Worm (Caenorhabditis elegans): ENCODE data around the gene F53C11.9.

F53C11.9 gene

DNA sequence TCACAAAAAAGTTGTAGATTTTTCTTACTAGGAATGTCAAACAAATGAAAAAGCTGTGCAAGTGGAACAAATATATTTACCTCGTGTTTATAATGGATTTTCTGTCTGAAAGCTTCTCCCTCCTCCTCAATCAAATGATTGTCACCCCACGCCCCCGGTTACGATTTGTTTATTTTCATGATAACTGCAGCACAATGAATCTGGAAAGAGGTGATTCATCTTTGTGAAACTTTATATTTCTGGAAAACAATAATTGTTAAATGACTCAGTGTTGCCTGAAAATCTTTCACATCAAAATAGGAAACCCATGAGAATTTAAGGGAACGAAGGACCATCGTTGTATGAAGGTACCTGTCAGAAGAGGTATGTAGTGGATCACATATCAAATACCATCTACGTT lies 29.2 kb upstream of the F53C11.9 start, which contains the start of gene F35E12.10:
F35E12.10 (minus strand) TSS at position 101 of the 400 bp plus-strand sequence.
- TF ChIP-seq sea-2 (GFP tag; optimal IDR thresholded peaks at IDR 0.05): no peak
- no peak for TF ChIP-seq nhr-12 (tag; optimal IDR thresholded peaks at IDR 0.05)
- TF ChIP-seq hmg-11 (tag; optimal IDR thresholded peaks at IDR 0.05): no peak
- TF ChIP-seq unc-62 (GFP tag; optimal IDR thresholded peaks at IDR 0.05): no peak
- no peak for TF ChIP-seq elt-1 (tag; optimal IDR thresholded peaks at IDR 0.05)
- TF ChIP-seq nhr-23 (tag; optimal IDR thresholded peaks at IDR 0.05): no peak
- no peak for TF ChIP-seq eor-1 (tag; optimal IDR thresholded peaks at IDR 0.05)
- TF ChIP-seq pqm-1 (tag; optimal IDR thresholded peaks at IDR 0.05): no peak
- TF ChIP-seq fos-1 (tag; optimal IDR thresholded peaks at IDR 0.05): no peak
- TF ChIP-seq nhr-67 (tag; optimal IDR thresholded peaks at IDR 0.05): no peak
- no peak for TF ChIP-seq lsy-12 (tag; optimal IDR thresholded peaks at IDR 0.05)
- no peak for TF ChIP-seq ceh-28 (tag; optimal IDR thresholded peaks at IDR 0.05)
- no peak for TF ChIP-seq ceh-82 (tag; optimal IDR thresholded peaks at IDR 0.05)
- TF ChIP-seq snpc-4 (tag; optimal IDR thresholded peaks at IDR 0.05): no peak
- no peak for TF ChIP-seq R02D3.7 (tag; optimal IDR thresholded peaks at IDR 0.05)
- no peak for TF ChIP-seq tbx-2 (tag; optimal IDR thresholded peaks at IDR 0.05)
- TF ChIP-seq skn-1 (tag; optimal IDR thresholded peaks at IDR 0.05): no peak
- TF ChIP-seq lin-15B (tag; optimal IDR thresholded peaks at IDR 0.05): no peak
- TF ChIP-seq fkh-10 (GFP tag; optimal IDR thresholded peaks at IDR 0.05): no peak
- no peak for TF ChIP-seq nhr-28 (tag; optimal IDR thresholded peaks at IDR 0.05)

DNA sequence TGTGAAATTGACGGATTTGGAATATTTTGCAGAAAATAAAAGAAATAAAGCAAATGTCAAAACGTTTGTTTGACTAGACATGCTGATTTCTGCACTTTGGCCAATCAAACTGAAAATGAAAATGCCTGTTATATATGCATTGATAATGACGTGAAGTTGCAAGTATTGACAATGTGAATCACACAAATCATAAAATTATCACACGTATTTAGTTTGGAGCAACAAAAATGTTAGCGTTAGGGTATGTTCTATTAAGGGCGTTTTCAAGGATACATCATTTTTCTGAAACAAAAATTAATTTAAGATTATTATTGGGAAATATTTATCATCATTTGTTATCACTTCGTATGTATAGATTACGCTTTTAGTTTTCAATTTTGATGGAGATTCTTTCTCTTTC lies 26.0 kb upstream of the F53C11.9 start, which contains the start of gene cld-9:
cld-9 (minus strand) TSS at position 81 of the 400 bp plus-strand sequence.
- TF ChIP-seq fos-1 (tag; optimal IDR thresholded peaks at IDR 0.05) (no peak), pqm-1 (tag; optimal IDR thresholded peaks at IDR 0.05) (peak; percentile 40), fkh-2 (tag; optimal IDR thresholded peaks at IDR 0.05) (no peak), lsy-12 (tag; optimal IDR thresholded peaks at IDR 0.05) (no peak), ceh-16 (tag; optimal IDR thresholded peaks at IDR 0.05) (no peak), eor-1 (tag; optimal IDR thresholded peaks at IDR 0.05) (no peak), lin-15B (tag; optimal IDR thresholded peaks at IDR 0.05) (no peak), elt-2 (tag; optimal IDR thresholded peaks at IDR 0.05) (peak; percentile 71)

- no peak for TF ChIP-seq lsy-12 (tag; optimal IDR thresholded peaks at IDR 0.05)
- no peak for TF ChIP-seq ceh-82 (tag; optimal IDR thresholded peaks at IDR 0.05)
- TF ChIP-seq sea-2 (GFP tag; optimal IDR thresholded peaks at IDR 0.05): no peak
- no peak for TF ChIP-seq egl-5 (tag; optimal IDR thresholded peaks at IDR 0.05)
- no peak for TF ChIP-seq ceh-28 (tag; optimal IDR thresholded peaks at IDR 0.05)
Observed at ce11 chrV:13753481-13753880, 24.3 kb upstream of the F53C11.9 start, which contains the start of gene F20G2.1. F20G2.1 (minus strand) TSS chrV:13753581.

ce11 chrV:13756359-13757091 lies 21.3 kb upstream of the F53C11.9 start, which contains the start of gene F20G2.2:
F20G2.2 (minus strand) TSS chrV:13756409.
- peak; percentile 45 for TF ChIP-seq pha-4 (tag; optimal IDR thresholded peaks at IDR 0.05)
- TF ChIP-seq nhr-77 (tag; optimal IDR thresholded peaks at IDR 0.05): no peak
- peak; percentile 13 for TF ChIP-seq hmg-11 (tag; optimal IDR thresholded peaks at IDR 0.05)
- peak; percentile 83 for TF ChIP-seq skn-1 (tag; optimal IDR thresholded peaks at IDR 0.05)
- TF ChIP-seq elt-2 (tag; optimal IDR thresholded peaks at IDR 0.05): peak; percentile 43
- TF ChIP-seq fos-1 (tag; optimal IDR thresholded peaks at IDR 0.05): no peak
- TF ChIP-seq daf-12 (tag; optimal IDR thresholded peaks at IDR 0.05): no peak
- TF ChIP-seq ztf-4 (tag; optimal IDR thresholded peaks at IDR 0.05): no peak
- TF ChIP-seq ceh-28 (tag; optimal IDR thresholded peaks at IDR 0.05): peak; percentile 20
- TF ChIP-seq nhr-11 (tag; optimal IDR thresholded peaks at IDR 0.05): no peak

DNA sequence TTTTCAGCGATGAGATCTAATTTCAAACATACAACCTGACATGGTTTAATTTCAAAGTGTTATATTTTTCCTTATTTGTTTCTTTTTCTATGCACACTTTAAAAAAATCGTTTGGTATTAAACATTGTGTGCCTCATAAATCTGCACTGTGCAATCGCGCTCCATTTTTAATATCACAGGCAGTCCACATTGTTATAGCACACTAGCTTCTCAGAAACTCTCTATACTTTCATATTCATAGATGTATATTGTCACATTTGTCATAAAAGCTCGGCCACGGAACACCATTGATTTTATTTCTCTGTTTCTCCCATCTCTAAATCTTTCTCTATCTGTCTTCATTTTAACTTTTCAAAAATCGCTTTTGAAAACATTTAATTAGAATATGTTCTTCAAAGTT lies 20.5 kb upstream of the F53C11.9 start:
- TF ChIP-seq pqm-1 (tag; optimal IDR thresholded peaks at IDR 0.05) (no peak), hmg-11 (tag; optimal IDR thresholded peaks at IDR 0.05) (no peak), elt-1 (tag; optimal IDR thresholded peaks at IDR 0.05) (no peak), nhr-11 (tag; optimal IDR thresholded peaks at IDR 0.05) (no peak), nhr-12 (tag; optimal IDR thresholded peaks at IDR 0.05) (no peak), fos-1 (tag; optimal IDR thresholded peaks at IDR 0.05) (no peak), nhr-76 (tag; optimal IDR thresholded peaks at IDR 0.05) (no peak), nhr-23 (tag; optimal IDR thresholded peaks at IDR 0.05) (no peak), fkh-2 (tag; optimal IDR thresholded peaks at IDR 0.05) (no peak), nhr-77 (tag; optimal IDR thresholded peaks at IDR 0.05) (no peak), nfya-1 (tag; optimal IDR thresholded peaks at IDR 0.05; ENCODE audit: insufficient read depth) (peak; percentile 29), pha-4 (tag; optimal IDR thresholded peaks at IDR 0.05) (peak; percentile 49), lin-39 (tag; optimal IDR thresholded peaks at IDR 0.05) (peak; percentile 34), eor-1 (tag; optimal IDR thresholded peaks at IDR 0.05) (no peak), lsy-12 (tag; optimal IDR thresholded peaks at IDR 0.05) (no peak), daf-12 (tag; optimal IDR thresholded peaks at IDR 0.05) (no peak), elt-3 (tag; optimal IDR thresholded peaks at IDR 0.05) (no peak), nhr-67 (tag; optimal IDR thresholded peaks at IDR 0.05) (no peak), mml-1 (tag; optimal IDR thresholded peaks at IDR 0.05) (no peak), ceh-9 (tag; optimal IDR thresholded peaks at IDR 0.05) (no peak), lin-15B (tag; optimal IDR thresholded peaks at IDR 0.05) (peak; percentile 66), ceh-28 (tag; optimal IDR thresholded peaks at IDR 0.05) (no peak), snpc-4 (tag; optimal IDR thresholded peaks at IDR 0.05) (peak; percentile 56), ztf-4 (tag; optimal IDR thresholded peaks at IDR 0.05) (no peak)

Data from whole organism, L3 larva.